Worm (Caenorhabditis elegans): ENCODE data around the gene srj-32.

- TF ChIP-seq ztf-26 (tag; optimal IDR thresholded peaks at IDR 0.05) (no peak), pha-4 (tag; optimal IDR thresholded peaks at IDR 0.05) (no peak), K12H6.12 (tag; optimal IDR thresholded peaks at IDR 0.05) (no peak), nfya-1 (tag; optimal IDR thresholded peaks at IDR 0.05; ENCODE audit: borderline replicate concordance, insufficient read depth) (no peak), mel-28 (tag; optimal IDR thresholded peaks at IDR 0.05; ENCODE audit: borderline replicate concordance) (no peak), unc-62 (GFP tag; optimal IDR thresholded peaks at IDR 0.05) (no peak), nhr-27 (tag; optimal IDR thresholded peaks at IDR 0.05) (no peak), die-1 (tag; optimal IDR thresholded peaks at IDR 0.05) (no peak), hlh-26 (GFP tag; conservative IDR thresholded peaks at IDR 0.05) (no peak)
Measured at ce11 chrV:7279090-7279489, 18.1 kb downstream of the srj-32 start, which contains the start of gene C13A2.4.

All from whole organism, young adult.